Worm (Caenorhabditis elegans) whole organism, late embryonic: Measurements from ENCODE around the gene R09E10.6.

ENCODE experiments used
- ama-1 ChIP-seq: fragments of 150-350 bp; optimal IDR thresholded peaks from 2 replicates; lab custom pipeline; 2014
- ceh-2 ChIP-seq: sonication (generic microtip); optimal IDR thresholded peaks from 2 replicates; lab custom pipeline; 2016; ENCODE audit warnings: missing genotype, missing genetic modification characterization, missing compliant biosample characterization
- ceh-9 ChIP-seq: sonication (generic microtip); optimal IDR thresholded peaks from 2 replicates; lab custom pipeline; 2016; ENCODE audit warnings: mild to moderate bottlenecking, missing genetic modification characterization, inconsistent platforms, missing compliant biosample characterization
- hlh-6 ChIP-seq: sonication (generic microtip); optimal IDR thresholded peaks from 2 replicates; lab custom pipeline; 2016; ENCODE audit warnings: missing genotype, missing genetic modification characterization, missing compliant biosample characterization
- mec-3 ChIP-seq: sonication (generic microtip); optimal IDR thresholded peaks from 2 replicates; lab custom pipeline; 2016; ENCODE audit warnings: borderline replicate concordance, missing genetic modification characterization, missing compliant biosample characterization
- pqm-1 ChIP-seq: sonication (generic microtip); optimal IDR thresholded peaks from 2 replicates; lab custom pipeline; 2016; ENCODE audit warnings: missing genetic modification characterization, missing compliant biosample characterization
- unc-55 ChIP-seq: sonication (generic microtip); optimal IDR thresholded peaks from 2 replicates; lab custom pipeline; 2017; ENCODE audit warnings: missing biosample characterization, missing genetic modification reagents, missing genetic modification characterization
- zip-5 ChIP-seq: sonication (generic microtip); optimal IDR thresholded peaks from 2 replicates; lab custom pipeline; 2016; ENCODE audit warnings: missing genetic modification characterization, missing compliant biosample characterization

DNA sequence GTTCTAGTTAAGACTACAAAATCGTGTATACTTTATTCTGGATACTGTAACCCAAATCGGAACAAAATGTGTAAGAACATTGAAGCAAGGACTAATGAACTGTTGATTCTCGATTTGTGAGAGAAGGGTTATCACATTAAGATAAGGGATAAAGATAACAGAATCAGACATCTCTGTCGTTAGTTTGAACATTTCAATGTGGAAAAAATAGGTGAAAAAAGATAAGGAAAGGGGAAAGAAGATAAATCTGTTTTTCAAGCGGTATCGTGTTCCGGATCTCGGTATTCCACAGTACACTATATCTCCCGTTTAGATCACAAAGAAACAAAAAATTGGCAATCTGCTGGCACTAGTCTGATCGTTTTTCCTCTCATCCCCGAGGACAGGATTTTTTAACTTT, 32.9 kb downstream of the R09E10.6 start:
- TF ChIP-seq ceh-2 (tag; lab: Kevin White, UChicago): no peak
- TF ChIP-seq zip-5: no peak
- no peak for TF ChIP-seq pqm-1 (tag; lab: Kevin White, UChicago)
- no peak for TF ChIP-seq unc-55 (GFP tag; lab: Kevin White, UChicago)
- no peak for TF ChIP-seq ceh-9 (tag; lab: Kevin White, UChicago)
- no peak for TF ChIP-seq ama-1 (lab: Kevin White, UChicago)
- TF ChIP-seq hlh-6 (tag; lab: Kevin White, UChicago): no peak
- TF ChIP-seq mec-3 (tag; lab: Kevin White, UChicago): no peak
